Fruit fly (Drosophila melanogaster) whole organism, embryonic: Measurements from ENCODE around the gene CG11562.

Experiments used
- CG12219 ChIP-seq: fragments of 200-800 bp; sonication (Bioruptor generic); optimal IDR thresholded peaks from 3 replicates; lab custom pipeline; 2018; ENCODE audit warnings: missing biosample characterization, mild to moderate bottlenecking, missing genetic modification characterization
- HHEX ChIP-seq: fragments of 200-800 bp; sonication (Bioruptor generic); optimal IDR thresholded peaks from 3 replicates; lab custom pipeline; 2017; ENCODE audit warnings: missing biosample characterization, mild to moderate bottlenecking, missing genetic modification characterization, missing genetic modification reagents
- grau ChIP-seq: fragments of 200-800 bp; optimal IDR thresholded peaks from 3 replicates; lab custom pipeline; 2019; ENCODE audit warnings: missing biosample characterization, mild to moderate bottlenecking, missing genetic modification characterization, moderate library complexity
- ken ChIP-seq: fragments of 200-800 bp; sonication (Bioruptor generic); IDR thresholded peaks from 3 replicates; pipeline ENCODE4 v1.3.6; 2022; ENCODE audit warnings: missing biosample characterization, missing genetic modification characterization
- usp ChIP-seq: fragments of >200 bp; optimal IDR thresholded peaks from 2 replicates; lab custom pipeline; 2017; ENCODE audit warnings: missing biosample characterization, missing genetic modification characterization

DNA sequence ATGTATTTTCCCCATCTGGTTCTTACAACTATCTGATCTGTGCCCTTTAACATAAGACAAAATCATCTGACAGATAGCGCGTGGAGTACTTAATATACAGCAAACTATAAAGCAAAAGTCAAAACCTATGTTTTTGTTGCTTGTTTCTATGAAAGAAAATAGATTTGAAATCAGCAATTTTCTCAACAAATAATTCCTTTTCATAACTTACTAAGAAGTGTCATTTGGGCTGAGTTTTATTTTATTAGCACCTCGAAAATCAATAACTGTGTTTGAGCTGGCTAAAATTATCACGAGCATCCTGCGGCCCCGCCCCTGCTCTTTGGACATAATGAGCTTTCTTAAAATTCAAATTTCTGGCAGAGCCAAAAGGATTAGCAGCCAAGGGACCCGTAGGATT is 40.0 kb downstream of the CG11562 start, which contains the start of gene CG31921:
- TF ChIP-seq usp (GFP tag; lab: Kevin White, UChicago) (no peak), HHEX (GFP tag; lab: Kevin White, UChicago) (no peak), CG12219 (GFP tag; lab: Kevin White, UChicago) (no peak), grau (tag; lab: Kevin White, UChicago) (no peak), ken (GFP tag; lab: Robert Waterston, UW) (no peak)
